Fruit fly (Drosophila melanogaster) whole organism, embryonic: ENCODE results near the gene CG4461.

Experiments used
- Antp ChIP-seq: fragments of 200-800 bp; sonication (Bioruptor generic); optimal IDR thresholded peaks from 3 replicates; lab custom pipeline; 2016; ENCODE audit warnings: missing biosample characterization, missing genetic modification characterization
- Atf-2 ChIP-seq: fragments of 200-800 bp; sonication (Bioruptor generic); optimal IDR thresholded peaks from 2 replicates; lab custom pipeline; 2016; ENCODE audit warnings: missing biosample characterization, missing genetic modification characterization
- B-H2 ChIP-seq: fragments of 200-800 bp; sonication (Bioruptor generic); optimal IDR thresholded peaks from 2 replicates; lab custom pipeline; 2018; ENCODE audit warnings: missing biosample characterization, mild to moderate bottlenecking, missing genetic modification characterization
- Bdp1 ChIP-seq: fragments of 200-800 bp; sonication (Bioruptor generic); optimal IDR thresholded peaks from 3 replicates; lab custom pipeline; 2016; ENCODE audit warnings: missing biosample characterization, missing genetic modification characterization
- Blimp-1 ChIP-seq: fragments of 200-800 bp; sonication (Bioruptor generic); optimal IDR thresholded peaks from 3 replicates; lab custom pipeline; 2018; ENCODE audit warnings: missing biosample characterization, missing genetic modification characterization, mild to moderate bottlenecking, moderate library complexity, missing genetic modification reagents
- Bteb2 ChIP-seq: fragments of 200-800 bp; sonication (Bioruptor generic); optimal IDR thresholded peaks from 2 replicates; lab custom pipeline; 2016; ENCODE audit warnings: missing biosample characterization, missing genetic modification characterization
- C15 ChIP-seq: fragments of 200-800 bp; sonication (Bioruptor generic); IDR thresholded peaks from 3 replicates; pipeline ENCODE4 v1.3.6; 2022; ENCODE audit warnings: missing biosample characterization, missing genetic modification characterization
- CG1024 ChIP-seq: fragments of 200-800 bp; sonication (Bioruptor generic); IDR thresholded peaks from 2 replicates; pipeline ENCODE4 v1.3.6; 2022; ENCODE audit warnings: missing biosample characterization, missing genetic modification characterization
- CG11723 ChIP-seq: fragments of 200-800 bp; sonication (Bioruptor generic); optimal IDR thresholded peaks from 2 replicates; lab custom pipeline; 2017; ENCODE audit warnings: missing biosample characterization, mild to moderate bottlenecking, missing genetic modification characterization
- CG12071 ChIP-seq: fragments of 200-800 bp; sonication (Bioruptor generic); optimal IDR thresholded peaks from 3 replicates; lab custom pipeline; 2018; ENCODE audit warnings: missing biosample characterization, mild to moderate bottlenecking, missing genetic modification characterization
- CG1233 ChIP-seq: fragments of 200-800 bp; sonication (Bioruptor generic); optimal IDR thresholded peaks from 4 replicates; lab custom pipeline; 2018; ENCODE audit warnings: missing biosample characterization, mild to moderate bottlenecking, missing genetic modification characterization
- CG12744 ChIP-seq: fragments of 200-800 bp; sonication (Bioruptor generic); optimal IDR thresholded peaks from 2 replicates; lab custom pipeline; 2016; ENCODE audit warnings: missing biosample characterization, missing genetic modification characterization
- CG12769 ChIP-seq: fragments of 200-800 bp; sonication (Bioruptor generic); optimal IDR thresholded peaks from 2 replicates; lab custom pipeline; 2019; ENCODE audit warnings: missing biosample characterization, mild to moderate bottlenecking, missing genetic modification characterization, moderate library complexity
- CG15073 ChIP-seq: fragments of 200-800 bp; sonication (Bioruptor generic); optimal IDR thresholded peaks from 2 replicates; lab custom pipeline; 2016; ENCODE audit warnings: missing biosample characterization, missing genetic modification characterization
- CG2199 ChIP-seq: fragments of 200-800 bp; sonication (Bioruptor generic); IDR thresholded peaks from 3 replicates; pipeline ENCODE4 v1.3.6; 2022; ENCODE audit warnings: missing biosample characterization, missing genetic modification characterization
- CG2202 ChIP-seq: fragments of 200-800 bp; sonication (Bioruptor generic); optimal IDR thresholded peaks from 2 replicates; lab custom pipeline; 2018; ENCODE audit warnings: missing biosample characterization, mild to moderate bottlenecking, missing genetic modification characterization
- CG31365 ChIP-seq: fragments of 200-800 bp; sonication (Bioruptor generic); optimal IDR thresholded peaks from 2 replicates; lab custom pipeline; 2018; ENCODE audit warnings: missing biosample characterization, mild to moderate bottlenecking, missing genetic modification characterization
- CG31441 ChIP-seq: fragments of 200-800 bp; sonication (Bioruptor generic); IDR thresholded peaks from 2 replicates; pipeline ENCODE4 v1.3.6; 2022; ENCODE audit warnings: missing biosample characterization, missing genetic modification characterization
- CG3407 ChIP-seq: fragments of 200-800 bp; sonication (Bioruptor generic); optimal IDR thresholded peaks from 2 replicates; lab custom pipeline; 2018; ENCODE audit warnings: missing biosample characterization, mild to moderate bottlenecking, missing genetic modification characterization
- CG4328 ChIP-seq: fragments of 200-800 bp; sonication (Bioruptor generic); optimal IDR thresholded peaks from 3 replicates; lab custom pipeline; 2017; ENCODE audit warnings: missing biosample characterization, missing genetic modification reagents, missing genetic modification characterization
- CG43689 ChIP-seq: fragments of 200-800 bp; sonication (Bioruptor generic); IDR thresholded peaks from 2 replicates; pipeline ENCODE4 v1.3.6; 2022; ENCODE audit warnings: missing biosample characterization, missing genetic modification characterization
- CG5245 ChIP-seq: fragments of 200-800 bp; sonication (Bioruptor generic); optimal IDR thresholded peaks from 3 replicates; lab custom pipeline; 2016; ENCODE audit warnings: missing biosample characterization, missing genetic modification characterization
- CG6683 ChIP-seq: fragments of 200-800 bp; sonication (Bioruptor generic); optimal IDR thresholded peaks from 2 replicates; lab custom pipeline; 2017; ENCODE audit warnings: missing biosample characterization, mild to moderate bottlenecking, missing genetic modification characterization, missing genetic modification reagents
- CG6854 ChIP-seq: fragments of 200-800 bp; sonication (Bioruptor generic); optimal IDR thresholded peaks from 3 replicates; lab custom pipeline; 2017; ENCODE audit warnings: missing biosample characterization, mild to moderate bottlenecking, missing genetic modification characterization
- CG7963 ChIP-seq: fragments of 200-800 bp; sonication (Bioruptor generic); IDR thresholded peaks from 3 replicates; pipeline ENCODE4 v1.3.6; 2022; ENCODE audit warnings: missing biosample characterization, missing genetic modification characterization; ENCODE audit not compliant: partially characterized antibody
- CG8388 ChIP-seq: fragments of 200-800 bp; sonication (Bioruptor generic); optimal IDR thresholded peaks from 2 replicates; lab custom pipeline; 2019; ENCODE audit warnings: missing biosample characterization, mild to moderate bottlenecking, missing genetic modification characterization, moderate library complexity
- CG9215 ChIP-seq: fragments of 200-800 bp; sonication (Bioruptor generic); IDR thresholded peaks from 2 replicates; pipeline ENCODE4 v1.3.6; 2022; ENCODE audit warnings: missing biosample characterization, missing genetic modification characterization
- CTCF ChIP-seq: fragments of 200-800 bp; sonication (Bioruptor generic); optimal IDR thresholded peaks from 2 replicates; lab custom pipeline; 2017; ENCODE audit warnings: missing biosample characterization, mild to moderate bottlenecking, missing genetic modification characterization, moderate library complexity
- Camta ChIP-seq: fragments of 200-800 bp; sonication (Bioruptor generic); optimal IDR thresholded peaks from 2 replicates; lab custom pipeline; 2016; ENCODE audit warnings: missing biosample characterization, missing genetic modification characterization
- CrebB ChIP-seq: fragments of 200-800 bp; sonication (Bioruptor generic); optimal IDR thresholded peaks from 3 replicates; lab custom pipeline; 2018; ENCODE audit warnings: missing biosample characterization, mild to moderate bottlenecking, missing genetic modification characterization
- Doc3 ChIP-seq: fragments of 200-800 bp; sonication (Bioruptor generic); IDR thresholded peaks from 3 replicates; pipeline ENCODE4 v1.3.6; 2022; ENCODE audit warnings: missing biosample characterization, missing genetic modification characterization; ENCODE audit not compliant: partially characterized antibody
- MTF-1 ChIP-seq: fragments of 200-800 bp; sonication (Bioruptor generic); optimal IDR thresholded peaks from 2 replicates; lab custom pipeline; 2018; ENCODE audit warnings: missing biosample characterization, mild to moderate bottlenecking, missing genetic modification characterization, borderline replicate concordance
- Meics ChIP-seq: fragments of 200-800 bp; sonication (Bioruptor generic); optimal IDR thresholded peaks from 2 replicates; lab custom pipeline; 2017; ENCODE audit warnings: missing biosample characterization, mild to moderate bottlenecking, missing genetic modification characterization
- Rx ChIP-seq: fragments of 200-800 bp; sonication (Bioruptor generic); IDR thresholded peaks from 2 replicates; pipeline ENCODE4 v1.3.6; 2022; ENCODE audit warnings: missing biosample characterization, missing genetic modification characterization
- Scr ChIP-seq: fragments of 200-800 bp; sonication (Bioruptor generic); IDR thresholded peaks from 2 replicates; pipeline ENCODE4 v1.3.6; 2022; ENCODE audit warnings: missing biosample characterization, missing genetic modification characterization; ENCODE audit not compliant: partially characterized antibody
- abd-A ChIP-seq: fragments of 200-800 bp; sonication (Bioruptor generic); optimal IDR thresholded peaks from 3 replicates; lab custom pipeline; 2019; ENCODE audit warnings: missing biosample characterization, mild to moderate bottlenecking, missing genetic modification characterization, moderate library complexity
- ash1 ChIP-seq: fragments of 200-800 bp; sonication (Bioruptor generic); optimal IDR thresholded peaks from 2 replicates; lab custom pipeline; 2018; ENCODE audit warnings: missing biosample characterization, mild to moderate bottlenecking, missing genetic modification characterization
- bcd ChIP-seq: fragments of 200-800 bp; sonication (Bioruptor generic); optimal IDR thresholded peaks from 2 replicates; lab custom pipeline; 2017; ENCODE audit warnings: missing biosample characterization, mild to moderate bottlenecking, missing genetic modification characterization
- bsh ChIP-seq, 2 experiments: fragments of 200-800 bp; sonication (Bioruptor generic); optimal IDR thresholded peaks; 2 replicates each; lab custom pipeline; 2017 to 2018; ENCODE audit warnings: mild to moderate bottlenecking in 2 of 2, missing biosample characterization in 2 of 2, missing genetic modification characterization in 2 of 2, moderate library complexity in 1 of 2
- chif ChIP-seq, 2 experiments: fragments of 200-800 bp; sonication (Bioruptor generic); optimal IDR thresholded peaks; 3 replicates each; lab custom pipeline; 2016; ENCODE audit warnings: missing biosample characterization in 2 of 2, missing genetic modification characterization in 2 of 2
- dan ChIP-seq: fragments of 200-800 bp; sonication (Bioruptor generic); IDR thresholded peaks from 2 replicates; pipeline ENCODE4 v1.3.6; 2022; ENCODE audit warnings: missing biosample characterization, missing genetic modification characterization
- esg ChIP-seq: fragments of 200-800 bp; sonication (Bioruptor generic); conservative IDR thresholded peaks from 2 replicates; pipeline ENCODE4 v1.3.6; 2022; ENCODE audit warnings: missing biosample characterization, missing genetic modification characterization
- fd3F ChIP-seq: fragments of 200-800 bp; sonication (Bioruptor generic); optimal IDR thresholded peaks from 2 replicates; lab custom pipeline; 2018; ENCODE audit warnings: missing biosample characterization, mild to moderate bottlenecking, missing genetic modification characterization, moderate library complexity
- grn ChIP-seq: fragments of 200-800 bp; sonication (Bioruptor generic); optimal IDR thresholded peaks from 3 replicates; lab custom pipeline; 2017; ENCODE audit warnings: missing biosample characterization, missing genetic modification characterization
- gro ChIP-seq: fragments of 200-800 bp; sonication (Bioruptor generic); optimal IDR thresholded peaks from 2 replicates; lab custom pipeline; 2016; ENCODE audit warnings: missing biosample characterization, missing genetic modification characterization
- gt ChIP-seq: fragments of 200-800 bp; sonication (Bioruptor generic); IDR thresholded peaks from 2 replicates; pipeline ENCODE4 v1.3.6; 2022; ENCODE audit warnings: missing biosample characterization, missing genetic modification characterization
- klu ChIP-seq: fragments of 200-800 bp; sonication (Bioruptor generic); IDR thresholded peaks from 2 replicates; pipeline ENCODE4 v1.3.6; 2022; ENCODE audit warnings: missing biosample characterization, missing genetic modification characterization
- ssp ChIP-seq: fragments of 200-800 bp; sonication (Bioruptor generic); IDR thresholded peaks from 2 replicates; pipeline ENCODE4 v1.3.6; 2022; ENCODE audit warnings: missing biosample characterization, missing genetic modification characterization
- tap ChIP-seq: fragments of 200-800 bp; optimal IDR thresholded peaks from 3 replicates; lab custom pipeline; 2019; ENCODE audit warnings: missing biosample characterization, mild to moderate bottlenecking, missing genetic modification characterization, moderate library complexity
- z ChIP-seq: fragments of 200-800 bp; sonication (Bioruptor generic); IDR thresholded peaks from 3 replicates; pipeline ENCODE4 v1.3.6; 2022; ENCODE audit warnings: missing biosample characterization, missing genetic modification characterization

Gene CG4461

dm6 chr3L:9410754-9411423 is 35.7 kb downstream of the CG4461 start, which contains the start of the genes CG4022 and Cpsf5 (continued):
- TF ChIP-seq Scr (GFP tag; lab: Robert Waterston, UW) (peak; percentile 41; the same call in 1 of the 2 replicates), CG4328 (GFP tag; lab: Kevin White, UChicago) (peak; percentile 78), CG3407 (peak; percentile 68), Bteb2 (GFP tag; lab: Kevin White, UChicago) (peak; percentile 48), CG12071 (GFP tag; lab: Kevin White, UChicago) (peak; percentile 27), tap (tag; lab: Kevin White, UChicago) (peak; percentile 81), Meics (GFP tag; lab: Kevin White, UChicago) (peak; percentile 78), C15 (GFP tag; lab: Robert Waterston, UW) (peak; percentile 79; the same call in 1 of the 3 replicates), z (no peak), CG7963 (no peak), fd3F (peak; percentile 87), CG12744 (GFP tag; lab: Kevin White, UChicago) (peak; percentile 62), gt (GFP tag; lab: Robert Waterston, UW) (peak; percentile 40; the same call in 1 of the 2 replicates), CG5245 (peak; percentile 65), Antp (GFP tag; lab: Kevin White, UChicago) (peak; percentile 48), MTF-1 (no peak), CG9215 (GFP tag; lab: Robert Waterston, UW) (peak; percentile 82), CG1024 (peak; percentile 66), CG8388 (peak; percentile 78), klu (GFP tag; lab: Robert Waterston, UW) (peak; percentile 77), CG2199 (GFP tag; lab: Robert Waterston, UW) (peak; percentile 26; the same call in 1 of the 3 replicates), CTCF (GFP tag; lab: Kevin White, UChicago) (no peak), CG11723 (peak; percentile 52), CrebB (tag; lab: Kevin White, UChicago) (peak; percentile 75), chif (GFP tag; optimal IDR thresholded peaks at IDR 0.05; lab: Kevin White, UChicago) (peak; percentile 63 to 70), bcd (GFP tag; lab: Kevin White, UChicago) (peak; percentile 73), Blimp-1 (GFP tag; lab: Kevin White, UChicago) (peak; percentile 79), bsh (GFP tag; optimal IDR thresholded peaks at IDR 0.05; lab: Kevin White, UChicago) (peak in 1 of 2 experiments; percentile 87), esg (peak; percentile 79), dan (GFP tag; lab: Robert Waterston, UW) (no peak), B-H2 (GFP tag; lab: Kevin White, UChicago) (peak; percentile 89), Camta (GFP tag; lab: Kevin White, UChicago) (peak; percentile 61), Doc3 (GFP tag; lab: Robert Waterston, UW) (no peak), Bdp1 (GFP tag; lab: Kevin White, UChicago) (peak; percentile 67), Rx (GFP tag; lab: Robert Waterston, UW) (peak; percentile 38; the same call in 1 of the 2 replicates), ash1 (no peak), gro (GFP tag; lab: Kevin White, UChicago) (peak; percentile 23), CG31365 (tag; lab: Kevin White, UChicago) (peak; percentile 13), CG6854 (GFP tag; lab: Kevin White, UChicago) (no peak), ssp (peak; percentile 70), CG31441 (GFP tag; lab: Robert Waterston, UW) (peak; percentile 79), CG6683 (peak; percentile 53), CG2202 (tag; lab: Kevin White, UChicago) (peak; percentile 69), Atf-2 (no peak), CG43689 (GFP tag; lab: Robert Waterston, UW) (peak; percentile 71; the same call in 1 of the 2 replicates), CG12769 (tag; lab: Kevin White, UChicago) (peak; percentile 71), abd-A (tag; lab: Kevin White, UChicago) (peak; percentile 97), grn (GFP tag; lab: Kevin White, UChicago) (peak; percentile 35), CG15073 (no peak), CG1233 (GFP tag; lab: Kevin White, UChicago) (peak; percentile 42)
